Worm (Caenorhabditis elegans): ENCODE results near the gene nspb-1.

DNA sequence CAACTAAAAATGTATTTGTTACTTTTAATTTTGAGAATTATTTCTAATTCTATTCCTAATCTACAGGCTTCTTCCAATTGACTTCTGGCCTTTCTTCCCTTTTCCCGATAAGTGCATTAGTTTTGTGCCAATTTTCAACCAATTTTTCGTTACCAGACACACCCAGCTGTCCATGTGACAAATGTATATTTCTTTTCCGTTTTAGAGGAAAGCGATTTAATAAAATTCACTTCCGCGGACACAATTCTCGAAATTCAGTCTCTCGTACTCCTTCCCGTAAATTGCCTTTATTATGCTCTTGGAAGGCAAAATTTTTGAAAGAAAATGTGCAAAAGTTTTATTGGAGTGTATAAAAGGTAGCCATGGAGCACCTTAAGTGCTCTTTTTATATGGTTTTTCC, 47.9 kb downstream of the nspb-1 start:
- no peak for TF ChIP-seq dao-5 (tag; optimal IDR thresholded peaks at IDR 0.05)
- TF ChIP-seq him-1 (tag; optimal IDR thresholded peaks at IDR 0.05): no peak
- TF ChIP-seq W03F9.2 (tag; optimal IDR thresholded peaks at IDR 0.05): no peak

Data from whole organism, L4/young adult.